Worm (Caenorhabditis elegans) whole organism, early embryonic: ENCODE results near the gene F10A3.4.

Source experiments
- B0310.2 ChIP-seq: sonication (generic microtip); optimal IDR thresholded peaks from 2 replicates; lab custom pipeline; 2016; ENCODE audit warnings: mild to moderate bottlenecking, missing genetic modification characterization, missing compliant biosample characterization
- F13C5.2 ChIP-seq: sonication (generic microtip); optimal IDR thresholded peaks from 2 replicates; lab custom pipeline; 2017; ENCODE audit warnings: mild to moderate bottlenecking, missing genetic modification characterization, inconsistent platforms, missing compliant biosample characterization
- aly-1 ChIP-seq: sonication (generic microtip); optimal IDR thresholded peaks from 2 replicates; lab custom pipeline; 2016; ENCODE audit warnings: missing genetic modification characterization, missing compliant biosample characterization
- ama-1 ChIP-seq: fragments of 150-350 bp; optimal IDR thresholded peaks from 2 replicates; lab custom pipeline; 2014
- ceh-13 ChIP-seq: fragments of 200-800 bp; sonication (Bioruptor generic); optimal IDR thresholded peaks from 2 replicates; lab custom pipeline; 2018; ENCODE audit warnings: mild to moderate bottlenecking, missing genetic modification characterization, missing compliant biosample characterization
- ceh-36 ChIP-seq: sonication (generic microtip); optimal IDR thresholded peaks from 2 replicates; lab custom pipeline; 2016; ENCODE audit warnings: missing genetic modification characterization, inconsistent platforms, missing compliant biosample characterization
- ets-7 ChIP-seq: sonication (generic microtip); optimal IDR thresholded peaks from 2 replicates; lab custom pipeline; 2016; ENCODE audit warnings: missing genotype, missing genetic modification characterization, missing compliant biosample characterization
- flt-1 ChIP-seq: fragments of 200-800 bp; sonication (Bioruptor generic); IDR thresholded peaks from 2 replicates; pipeline ENCODE4 v1.3.6; 2022; ENCODE audit warnings: missing genetic modification characterization, missing compliant biosample characterization
- hmbx-1 ChIP-seq: sonication (generic microtip); optimal IDR thresholded peaks from 2 replicates; lab custom pipeline; 2016; ENCODE audit warnings: mild to moderate bottlenecking, missing genetic modification characterization, missing compliant biosample characterization
- hmg-4 ChIP-seq: fragments of 200-800 bp; sonication (Bioruptor generic); optimal IDR thresholded peaks from 2 replicates; lab custom pipeline; 2018; ENCODE audit warnings: mild to moderate bottlenecking, missing genetic modification characterization, missing compliant biosample characterization
- hnd-1 ChIP-seq: sonication (generic microtip); optimal IDR thresholded peaks from 2 replicates; lab custom pipeline; 2016; ENCODE audit warnings: missing genetic modification characterization, missing compliant biosample characterization
- pes-1 ChIP-seq: fragments of 200-800 bp; sonication (Bioruptor generic); IDR thresholded peaks from 2 replicates; pipeline ENCODE4 v1.3.6; 2022; ENCODE audit warnings: missing genetic modification reagents, missing genetic modification characterization, missing compliant biosample characterization
- scrt-1 ChIP-seq: fragments of 200-800 bp; sonication (Bioruptor generic); IDR thresholded peaks from 2 replicates; pipeline ENCODE4 v1.3.6; 2022; ENCODE audit warnings: missing genetic modification characterization, missing compliant biosample characterization
- sea-1 ChIP-seq: fragments of 200-800 bp; sonication (Bioruptor generic); conservative IDR thresholded peaks from 2 replicates; pipeline ENCODE4 v1.3.6; 2022; ENCODE audit warnings: missing genetic modification characterization, missing compliant biosample characterization
- tbx-11 ChIP-seq: fragments of 200-800 bp; sonication (Bioruptor generic); IDR thresholded peaks from 2 replicates; pipeline ENCODE4 v1.3.6; 2022; ENCODE audit warnings: missing genetic modification characterization, missing compliant biosample characterization
- tbx-37 ChIP-seq: fragments of 200-800 bp; sonication (Bioruptor generic); conservative IDR thresholded peaks from 2 replicates; pipeline ENCODE4 v1.3.6; 2022; ENCODE audit warnings: missing genetic modification reagents, missing genetic modification characterization, missing compliant biosample characterization
- tra-4 ChIP-seq: sonication (generic microtip); optimal IDR thresholded peaks from 2 replicates; lab custom pipeline; 2017; ENCODE audit warnings: missing genetic modification characterization, missing compliant biosample characterization

The F10A3.4 gene

DNA sequence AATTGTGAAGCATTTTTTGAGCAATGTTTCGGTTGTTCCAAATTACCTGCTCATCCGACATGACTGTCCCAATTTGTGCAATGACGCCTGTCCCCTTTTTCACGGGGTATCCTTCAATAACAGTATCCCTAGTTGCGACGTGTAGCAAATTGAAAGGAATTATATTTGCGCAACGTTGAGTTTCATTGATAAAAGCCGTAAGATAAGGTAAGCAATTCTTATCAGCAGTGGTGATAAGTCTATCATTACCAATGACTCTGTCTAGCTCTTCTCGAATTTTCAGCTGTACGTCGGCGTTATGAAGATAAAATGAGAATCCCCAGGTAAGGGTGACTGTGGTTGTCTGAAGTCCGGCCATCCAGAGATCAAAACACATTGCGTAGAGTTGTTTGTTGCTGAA is 25.2 kb downstream of the F10A3.4 start:
- TF ChIP-seq pes-1 (GFP tag; lab: Robert Waterston, UW) = no peak

DNA sequence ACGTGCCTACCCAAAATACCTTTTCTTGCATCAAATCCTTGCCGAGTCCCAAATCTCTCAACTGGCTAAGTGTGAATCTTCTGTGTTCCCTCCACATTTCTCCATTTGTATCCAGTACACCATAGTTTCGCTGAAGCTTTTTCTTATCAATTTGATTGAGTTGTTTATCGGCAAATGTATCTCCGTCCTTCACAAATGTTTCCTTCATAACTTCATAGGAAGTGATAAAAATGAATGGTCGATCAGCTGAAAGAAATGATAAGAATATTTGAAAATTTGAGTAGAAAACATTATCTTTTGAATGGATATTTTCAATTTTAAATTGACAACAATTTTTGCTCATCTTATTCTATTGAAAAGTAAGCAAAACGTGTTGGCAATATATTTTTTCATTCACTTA is 26.3 kb downstream of the F10A3.4 start:
- TF ChIP-seq ceh-13 (GFP tag; lab: Kevin White, UChicago) = no peak
- TF ChIP-seq tra-4 (tag; lab: Kevin White, UChicago) = no peak
- no peak for TF ChIP-seq hmg-4 (GFP tag; lab: Kevin White, UChicago)
- TF ChIP-seq sea-1 = no peak
- TF ChIP-seq F13C5.2 (tag; lab: Kevin White, UChicago) = no peak
- no peak for TF ChIP-seq scrt-1 (GFP tag; lab: Robert Waterston, UW)
- no peak for TF ChIP-seq tbx-11 (GFP tag; lab: Robert Waterston, UW)
- TF ChIP-seq tbx-37 = no peak
- TF ChIP-seq ceh-36 = no peak
- TF ChIP-seq aly-1 (tag; lab: Kevin White, UChicago) = no peak
- TF ChIP-seq flt-1 (GFP tag; lab: Robert Waterston, UW) = no peak
- TF ChIP-seq ets-7 (tag; lab: Kevin White, UChicago) = no peak

DNA sequence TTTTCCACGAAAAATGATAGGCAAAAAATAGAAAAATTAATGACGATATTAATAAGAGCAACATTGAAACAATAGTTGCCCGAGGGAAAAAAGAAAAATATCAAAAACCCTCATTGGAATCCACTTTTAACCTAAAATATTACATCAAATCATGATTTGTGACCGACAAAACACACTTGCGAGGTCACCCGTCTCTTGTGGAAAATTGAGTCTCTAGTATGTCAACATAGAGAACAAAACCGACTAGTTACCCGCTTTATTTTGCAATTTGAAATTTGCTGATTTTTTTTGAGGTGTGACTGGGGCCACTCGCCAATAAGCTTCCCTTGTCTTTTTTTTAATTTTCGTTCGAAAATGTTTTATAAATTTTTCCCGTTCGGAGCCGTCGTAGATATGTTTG is 26.9 kb downstream of the F10A3.4 start, which contains the start of gene cyp-33D1:
cyp-33D1 (minus strand) TSS at position 101 of the 400 bp plus-strand sequence.
- TF ChIP-seq hmbx-1 (no peak), aly-1 (tag; lab: Kevin White, UChicago) (no peak)

DNA sequence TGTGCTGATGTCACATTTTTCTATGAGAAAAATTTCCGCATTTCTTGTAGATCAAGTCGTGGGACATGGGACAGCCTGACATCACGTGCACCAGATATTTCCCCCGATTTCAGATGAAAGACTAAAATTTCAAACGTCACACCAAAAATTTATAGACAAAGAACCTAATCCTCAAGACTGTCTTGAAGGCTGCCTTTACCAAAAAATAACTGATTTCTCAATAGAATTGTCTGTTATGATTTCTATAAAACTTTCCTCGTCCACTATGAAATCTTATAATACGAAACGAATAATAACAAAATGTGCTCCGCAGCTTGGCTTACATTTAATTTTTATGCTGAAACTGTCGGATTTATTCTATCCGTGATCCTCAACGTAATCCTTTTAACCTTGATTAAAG is 31.4 kb downstream of the F10A3.4 start, which contains the start of gene str-106:
str-106 (plus strand) TSS at position 301 of the 400 bp plus-strand sequence.
- TF ChIP-seq ets-7 (tag; lab: Kevin White, UChicago) = no peak
- no peak for TF ChIP-seq flt-1 (GFP tag; lab: Robert Waterston, UW)
- no peak for TF ChIP-seq B0310.2
- TF ChIP-seq scrt-1 (GFP tag; lab: Robert Waterston, UW) = no peak
- TF ChIP-seq ceh-36 = no peak
- TF ChIP-seq ama-1 (lab: Kevin White, UChicago) = no peak
- no peak for TF ChIP-seq tbx-37
- no peak for TF ChIP-seq tra-4 (tag; lab: Kevin White, UChicago)
- TF ChIP-seq aly-1 (tag; lab: Kevin White, UChicago) = no peak
- TF ChIP-seq hmbx-1 = no peak
- TF ChIP-seq pes-1 (GFP tag; lab: Robert Waterston, UW) = no peak
- no peak for TF ChIP-seq hmg-4 (GFP tag; lab: Kevin White, UChicago)
- no peak for TF ChIP-seq F13C5.2 (tag; lab: Kevin White, UChicago)

DNA sequence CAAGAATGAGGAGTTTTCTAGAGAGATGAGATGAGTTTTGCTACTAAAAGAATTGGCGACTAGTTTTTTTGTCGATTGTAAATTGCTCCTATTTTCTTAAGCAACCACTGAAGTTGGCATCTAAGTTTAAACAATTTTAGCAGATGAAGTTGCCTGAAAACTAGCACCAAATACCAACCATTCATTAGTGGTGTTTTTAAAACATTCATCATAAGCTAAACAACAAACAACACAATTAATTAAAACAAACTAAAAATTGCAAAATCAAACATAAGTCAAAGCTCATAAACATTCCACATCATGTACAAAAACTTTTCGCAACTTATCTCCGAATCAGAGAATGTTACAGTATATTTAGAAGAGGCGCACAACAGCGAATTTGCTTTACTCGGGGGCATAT is 33.2 kb downstream of the F10A3.4 start, which contains the start of gene srz-13:
srz-13 (plus strand) TSS at position 301 of the 400 bp plus-strand sequence.
- TF ChIP-seq hmbx-1 (no peak), pes-1 (GFP tag; lab: Robert Waterston, UW) (no peak), F13C5.2 (tag; lab: Kevin White, UChicago) (no peak), tbx-37 (no peak), aly-1 (tag; lab: Kevin White, UChicago) (no peak), scrt-1 (GFP tag; lab: Robert Waterston, UW) (no peak), hmg-4 (GFP tag; lab: Kevin White, UChicago) (no peak), flt-1 (GFP tag; lab: Robert Waterston, UW) (no peak), B0310.2 (no peak), sea-1 (no peak), ets-7 (tag; lab: Kevin White, UChicago) (no peak), ama-1 (lab: Kevin White, UChicago) (no peak), tbx-11 (GFP tag; lab: Robert Waterston, UW) (no peak), ceh-13 (GFP tag; lab: Kevin White, UChicago) (no peak), tra-4 (tag; lab: Kevin White, UChicago) (no peak), ceh-36 (no peak), hnd-1 (tag; lab: Kevin White, UChicago) (no peak)

DNA sequence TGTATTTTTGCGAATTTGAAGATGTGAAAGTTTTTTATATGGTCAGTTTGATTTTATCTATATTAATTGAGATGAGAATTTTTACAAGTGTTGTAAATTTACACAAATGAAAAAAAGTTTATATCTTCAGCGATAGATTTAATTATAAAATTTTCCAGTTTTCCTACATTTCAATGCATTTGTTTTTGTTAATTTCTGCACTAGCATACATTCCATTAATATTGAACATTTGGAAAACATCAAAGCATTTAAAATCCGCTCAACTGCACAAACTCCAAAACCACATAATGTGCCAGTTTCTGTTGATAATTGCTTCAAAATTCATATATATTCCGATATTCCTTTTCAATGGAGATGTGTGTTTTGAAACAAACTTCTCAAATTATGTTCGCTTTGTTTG is 34.0 kb downstream of the F10A3.4 start, which contains the start of gene srh-277:
srh-277 (plus strand) TSS at position 301 of the 400 bp plus-strand sequence.
- no peak for TF ChIP-seq tbx-11 (GFP tag; lab: Robert Waterston, UW)
- TF ChIP-seq F13C5.2 (tag; lab: Kevin White, UChicago) = no peak
- TF ChIP-seq ceh-36 = no peak
- no peak for TF ChIP-seq aly-1 (tag; lab: Kevin White, UChicago)
- no peak for TF ChIP-seq hmbx-1
- no peak for TF ChIP-seq tra-4 (tag; lab: Kevin White, UChicago)
- no peak for TF ChIP-seq pes-1 (GFP tag; lab: Robert Waterston, UW)
- no peak for TF ChIP-seq ama-1 (lab: Kevin White, UChicago)
- no peak for TF ChIP-seq hnd-1 (tag; lab: Kevin White, UChicago)
- TF ChIP-seq tbx-37 = no peak
- TF ChIP-seq ceh-13 (GFP tag; lab: Kevin White, UChicago) = no peak
- no peak for TF ChIP-seq B0310.2
- no peak for TF ChIP-seq sea-1
- TF ChIP-seq scrt-1 (GFP tag; lab: Robert Waterston, UW) = no peak
- no peak for TF ChIP-seq hmg-4 (GFP tag; lab: Kevin White, UChicago)
- no peak for TF ChIP-seq ets-7 (tag; lab: Kevin White, UChicago)
- no peak for TF ChIP-seq flt-1 (GFP tag; lab: Robert Waterston, UW)

DNA sequence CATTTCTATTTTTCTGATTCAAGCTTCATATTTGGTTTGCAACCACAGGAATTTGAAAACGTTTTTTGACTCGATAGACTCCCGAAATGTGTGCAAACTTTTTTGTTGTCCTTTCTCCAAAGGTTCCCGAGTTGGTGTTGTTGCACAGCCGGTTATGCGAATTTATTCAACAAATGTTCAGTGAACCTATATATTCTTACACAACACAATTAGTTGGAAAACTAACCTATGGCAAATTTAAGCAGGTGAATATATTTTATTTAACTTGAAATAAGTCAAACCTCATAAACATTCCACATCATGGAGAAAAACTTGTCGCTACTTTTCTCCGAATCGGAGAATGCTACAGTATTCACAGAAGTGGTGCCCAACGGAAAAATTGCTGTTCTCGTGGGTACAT is 34.5 kb downstream of the F10A3.4 start, which contains the start of gene srz-14:
srz-14 (plus strand) TSS at position 301 of the 400 bp plus-strand sequence.
- no peak for TF ChIP-seq flt-1 (GFP tag; lab: Robert Waterston, UW)

DNA sequence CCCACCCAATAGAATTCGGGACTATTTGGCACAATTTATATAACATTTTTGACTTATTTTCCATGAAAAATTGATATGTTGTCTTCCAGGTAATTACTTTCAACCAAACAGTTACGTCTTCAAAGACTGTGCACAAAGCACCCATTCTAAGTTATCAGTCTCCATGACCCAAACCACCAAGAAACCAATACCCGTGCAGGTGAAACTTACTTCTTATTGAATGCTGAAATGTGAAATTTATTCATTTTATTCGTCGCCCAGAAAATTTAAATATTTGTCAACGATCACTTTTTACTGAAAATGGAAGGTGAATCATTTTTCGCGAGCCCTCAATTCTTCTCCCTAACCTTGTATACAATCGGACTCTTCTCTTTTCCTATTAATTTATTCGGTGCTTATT is 41.6 kb downstream of the F10A3.4 start, which contains the start of gene srh-281:
srh-281 (plus strand) TSS at position 301 of the 400 bp plus-strand sequence.
- TF ChIP-seq ceh-36 = no peak
- no peak for TF ChIP-seq pes-1 (GFP tag; lab: Robert Waterston, UW)
- TF ChIP-seq aly-1 (tag; lab: Kevin White, UChicago) = no peak
- TF ChIP-seq hmg-4 (GFP tag; lab: Kevin White, UChicago) = no peak
- no peak for TF ChIP-seq tbx-37
- TF ChIP-seq B0310.2 = no peak
- TF ChIP-seq flt-1 (GFP tag; lab: Robert Waterston, UW) = no peak
- no peak for TF ChIP-seq hnd-1 (tag; lab: Kevin White, UChicago)
- no peak for TF ChIP-seq hmbx-1
- TF ChIP-seq ets-7 (tag; lab: Kevin White, UChicago) = no peak
- TF ChIP-seq ceh-13 (GFP tag; lab: Kevin White, UChicago) = no peak
